Worm (Caenorhabditis elegans) whole organism, L1 larva: ENCODE measurements around the gene K10H10.9.

Experiments used
- C04F5.9 ChIP-seq: sonication (generic microtip); optimal IDR thresholded peaks from 2 replicates; lab custom pipeline; 2016; ENCODE audit warnings: missing genetic modification characterization, missing compliant biosample characterization
- C16A3.4 ChIP-seq: fragments of 150-350 bp; optimal IDR thresholded peaks from 2 replicates; lab custom pipeline; 2014; ENCODE audit warnings: missing biosample characterization, missing genetic modification characterization
- C34B4.2 ChIP-seq: sonication (generic microtip); optimal IDR thresholded peaks from 2 replicates; lab custom pipeline; 2017; ENCODE audit warnings: mild to moderate bottlenecking, missing genetic modification characterization, missing compliant biosample characterization
- ama-1 ChIP-seq: fragments of 150-350 bp; optimal IDR thresholded peaks from 2 replicates; lab custom pipeline; 2014
- ceh-88 ChIP-seq: fragments of 200-800 bp; sonication (Bioruptor generic); IDR thresholded peaks from 2 replicates; pipeline ENCODE4 v1.3.6; 2022; ENCODE audit warnings: missing genetic modification characterization, missing compliant biosample characterization
- ceh-90 ChIP-seq: sonication (generic microtip); optimal IDR thresholded peaks from 2 replicates; lab custom pipeline; 2016; ENCODE audit warnings: missing genetic modification characterization, missing compliant biosample characterization
- ces-1 ChIP-seq: fragments of 150-350 bp; optimal IDR thresholded peaks from 2 replicates; lab custom pipeline; 2014; ENCODE audit warnings: missing biosample characterization, missing genetic modification reagents, missing genetic modification characterization
- dsc-1 ChIP-seq: sonication (generic microtip); optimal IDR thresholded peaks from 2 replicates; lab custom pipeline; 2016; ENCODE audit warnings: mild to moderate bottlenecking, missing genetic modification characterization, missing compliant biosample characterization
- efl-3 ChIP-seq: fragments of 200-800 bp; sonication (Bioruptor generic); optimal IDR thresholded peaks from 2 replicates; lab custom pipeline; 2018; ENCODE audit warnings: mild to moderate bottlenecking, missing genetic modification characterization, missing compliant biosample characterization
- egl-27 ChIP-seq, 2 experiments: fragments of 150-350 bp in 1 of 2; sonication (generic microtip); optimal IDR thresholded peaks; 3 replicates each; lab custom pipeline; 2017 to 2018; ENCODE audit warnings: missing biosample characterization in 2 of 2, missing genetic modification characterization in 2 of 2, missing genetic modification reagents in 2 of 2
- elt-2 ChIP-seq: sonication (generic microtip); optimal IDR thresholded peaks from 2 replicates; lab custom pipeline; 2016; ENCODE audit warnings: missing genetic modification characterization, mild to moderate bottlenecking, inconsistent platforms, missing compliant biosample characterization, missing genetic modification reagents
- elt-3 ChIP-seq, 6 experiments: fragments of 150-350 bp in 1 of 6; sonication (generic microtip); optimal IDR thresholded peaks; 2 replicates each; lab custom pipeline; 2017 to 2018; ENCODE audit warnings: missing biosample characterization in 6 of 6, missing genetic modification characterization in 6 of 6, inconsistent platforms in 1 of 6
- ets-5 ChIP-seq: fragments of 200-800 bp; sonication (Bioruptor generic); IDR thresholded peaks from 2 replicates; pipeline ENCODE4 v1.3.6; 2022; ENCODE audit warnings: missing genetic modification characterization, missing compliant biosample characterization
- fos-1 ChIP-seq: fragments of 150-350 bp; optimal IDR thresholded peaks from 2 replicates; lab custom pipeline; 2014; ENCODE audit warnings: missing biosample characterization, missing genetic modification characterization
- grh-1 ChIP-seq: fragments of 200-800 bp; sonication (Bioruptor generic); IDR thresholded peaks from 2 replicates; pipeline ENCODE4 v1.3.6; 2022; ENCODE audit warnings: missing genetic modification reagents, missing genetic modification characterization, missing compliant biosample characterization
- lin-13 ChIP-seq: fragments of 150-350 bp; optimal IDR thresholded peaks from 2 replicates; lab custom pipeline; 2014; ENCODE audit warnings: missing biosample characterization, missing genetic modification reagents, missing genetic modification characterization
- lin-14 ChIP-seq: fragments of 200-800 bp; sonication (Bioruptor generic); optimal IDR thresholded peaks from 2 replicates; lab custom pipeline; 2018; ENCODE audit warnings: mild to moderate bottlenecking, missing genetic modification characterization, moderate library complexity, missing compliant biosample characterization
- lin-15B ChIP-seq: fragments of 150-350 bp; sonication (generic microtip); optimal IDR thresholded peaks from 3 replicates; lab custom pipeline; 2014; ENCODE audit warnings: missing biosample characterization, missing genetic modification characterization
- lin-39 ChIP-seq: fragments of 150-350 bp; optimal IDR thresholded peaks from 2 replicates; lab custom pipeline; 2014; ENCODE audit warnings: missing biosample characterization, missing genetic modification reagents, missing genetic modification characterization
- lir-3 ChIP-seq: sonication (generic microtip); optimal IDR thresholded peaks from 2 replicates; lab custom pipeline; 2016; ENCODE audit warnings: mild to moderate bottlenecking, missing genetic modification characterization, moderate library complexity, missing compliant biosample characterization; ENCODE audit not compliant: poor library complexity
- lsy-2 ChIP-seq, 2 experiments: fragments of 150-350 bp; optimal IDR thresholded peaks; 2 replicates each; lab custom pipeline; 2014; ENCODE audit warnings: missing biosample characterization in 2 of 2, missing genetic modification characterization in 2 of 2
- mab-9 ChIP-seq: fragments of 200-800 bp; sonication (Bioruptor generic); IDR thresholded peaks from 2 replicates; pipeline ENCODE4 v1.3.6; 2022; ENCODE audit warnings: missing genetic modification reagents, missing genetic modification characterization, missing compliant biosample characterization
- nhr-47 ChIP-seq: sonication (generic microtip); optimal IDR thresholded peaks from 2 replicates; lab custom pipeline; 2016; ENCODE audit warnings: mild to moderate bottlenecking, missing genetic modification characterization, moderate library complexity, missing compliant biosample characterization
- nhr-76 ChIP-seq: sonication (generic microtip); optimal IDR thresholded peaks from 2 replicates; lab custom pipeline; 2017; ENCODE audit warnings: missing biosample characterization, missing genetic modification characterization
- nhr-90 ChIP-seq: sonication (generic microtip); optimal IDR thresholded peaks from 2 replicates; lab custom pipeline; 2016; ENCODE audit warnings: mild to moderate bottlenecking, missing genetic modification characterization, missing compliant biosample characterization; ENCODE audit not compliant: poor library complexity
- pag-3 ChIP-seq: sonication (generic microtip); optimal IDR thresholded peaks from 2 replicates; lab custom pipeline; 2017; ENCODE audit warnings: missing genetic modification characterization, mild to moderate bottlenecking, missing compliant biosample characterization, antibody characterized with exemption, borderline replicate concordance; ENCODE audit not compliant: insufficient read depth
- skn-1 ChIP-seq: fragments of 150-350 bp; optimal IDR thresholded peaks from 2 replicates; lab custom pipeline; 2014; ENCODE audit warnings: missing biosample characterization, missing genetic modification characterization
- sup-37 ChIP-seq: fragments of 200-800 bp; sonication (Bioruptor generic); optimal IDR thresholded peaks from 2 replicates; lab custom pipeline; 2018; ENCODE audit warnings: mild to moderate bottlenecking, missing genetic modification characterization, missing compliant biosample characterization
- tlp-1 ChIP-seq: fragments of 150-350 bp; optimal IDR thresholded peaks from 2 replicates; lab custom pipeline; 2014; ENCODE audit warnings: missing biosample characterization, missing genetic modification characterization
- unc-130 ChIP-seq: fragments of 150-350 bp; optimal IDR thresholded peaks from 2 replicates; lab custom pipeline; 2017; ENCODE audit warnings: missing biosample characterization, missing genetic modification characterization, inconsistent platforms
- unc-62 ChIP-seq: fragments of 150-350 bp; optimal IDR thresholded peaks from 2 replicates; lab custom pipeline; 2014; ENCODE audit warnings: missing biosample characterization, missing genetic modification reagents, missing genetic modification characterization
- unc-86 ChIP-seq: sonication (generic microtip); optimal IDR thresholded peaks from 2 replicates; lab custom pipeline; 2016; ENCODE audit warnings: missing genetic modification characterization, missing compliant biosample characterization
- unc-98 ChIP-seq: fragments of 200-800 bp; sonication (Bioruptor generic); IDR thresholded peaks from 2 replicates; pipeline ENCODE4 v1.3.6; 2022; ENCODE audit warnings: missing genetic modification characterization, missing compliant biosample characterization
- xbp-1 ChIP-seq: sonication (generic microtip); optimal IDR thresholded peaks from 2 replicates; lab custom pipeline; 2016; ENCODE audit warnings: missing genetic modification characterization, missing compliant biosample characterization
- ztf-4 ChIP-seq: fragments of 150-350 bp; optimal IDR thresholded peaks from 2 replicates; lab custom pipeline; 2014; ENCODE audit warnings: missing biosample characterization, missing genetic modification characterization

K10H10.9 gene

DNA sequence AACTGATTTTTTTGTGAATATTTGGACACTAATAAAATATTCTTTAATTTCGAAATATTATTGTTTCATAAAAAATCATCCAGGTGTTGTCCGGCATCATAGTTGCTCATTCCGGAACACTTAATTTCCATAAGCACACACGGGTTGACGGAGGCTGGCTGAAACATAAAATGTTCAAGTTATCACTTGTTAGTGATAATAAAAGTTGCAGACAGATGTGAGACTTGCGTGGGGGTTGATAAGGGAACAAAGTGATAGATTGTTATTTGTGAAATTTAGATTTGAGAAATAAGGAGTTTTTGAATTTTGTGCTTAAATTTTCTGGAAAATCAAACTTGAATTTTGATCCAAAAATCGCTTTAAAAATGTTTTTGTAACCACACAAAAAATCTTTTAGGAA is 4.8 kb downstream of the K10H10.9 start:
- peak; percentile 39 for TF ChIP-seq elt-2
- TF ChIP-seq C04F5.9 = no peak
- no peak for TF ChIP-seq fos-1 (tag; lab: Kevin White, UChicago)
- TF ChIP-seq pag-3 (tag; lab: Kevin White, UChicago) = no peak
- TF ChIP-seq, all 84 proteins: peak for 1

DNA sequence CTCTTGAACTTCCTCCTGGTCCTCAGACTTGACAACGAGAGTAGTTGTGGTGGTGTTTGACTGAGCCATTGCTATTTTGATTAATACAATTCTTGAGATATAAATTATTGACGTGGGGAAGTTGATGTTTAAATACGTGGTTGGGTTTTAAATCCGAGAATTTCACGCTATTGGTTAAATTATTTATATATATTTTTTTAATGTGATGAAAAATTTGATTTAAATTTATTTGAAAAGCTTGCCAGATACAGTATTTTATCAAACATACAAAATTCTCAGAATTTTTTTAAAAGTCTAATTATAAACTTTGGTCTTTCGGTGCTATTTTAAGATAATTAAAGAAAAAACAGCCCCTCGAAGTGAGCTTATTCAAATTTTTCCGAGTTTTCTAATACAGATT is 7.4 kb downstream of the K10H10.9 start, which contains the start of the genes K10H10.7 and K10H10.10:
Gene K10H10.7, minus strand, starts transcription at position 101 of the 400 bp plus-strand sequence.
Gene K10H10.10, plus strand, starts transcription at position 204 of the 400 bp plus-strand sequence.
- TF ChIP-seq lir-3 (tag; lab: Kevin White, UChicago) (no peak), grh-1 (GFP tag; lab: Robert Waterston, UW) (no peak), elt-3 (tag; optimal IDR thresholded peaks at IDR 0.05; lab: Kevin White, UChicago) (no peak), ceh-88 (GFP tag; lab: Robert Waterston, UW) (no peak), mab-9 (GFP tag; lab: Robert Waterston, UW) (no peak), sup-37 (GFP tag; lab: Kevin White, UChicago) (no peak)

DNA sequence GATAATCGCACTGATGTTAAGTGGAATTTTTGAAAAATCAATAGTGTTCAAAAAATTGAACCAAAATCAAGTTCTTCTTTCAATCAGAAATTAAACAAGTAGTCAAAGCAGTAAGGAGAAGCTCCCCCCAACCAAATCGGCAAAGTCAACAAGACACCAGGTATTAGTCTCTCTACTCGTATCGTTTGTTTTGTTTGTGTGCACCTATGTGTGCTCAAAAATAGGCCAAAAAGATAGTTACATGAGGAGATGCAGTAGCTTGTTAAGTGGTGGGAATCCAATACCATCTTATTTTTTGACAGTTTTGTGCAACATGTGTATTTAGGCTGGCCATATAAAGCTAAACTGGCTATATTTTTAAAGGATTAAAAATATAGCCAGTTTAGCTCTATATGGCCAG is 8.7 kb downstream of the K10H10.9 start, which contains the start of gene K10H10.12:
Gene K10H10.12, minus strand, starts transcription at position 101 of the 400 bp plus-strand sequence.
- no peak for TF ChIP-seq ztf-4
- TF ChIP-seq dsc-1 (tag; lab: Kevin White, UChicago) = no peak
- TF ChIP-seq tlp-1 (tag; lab: Kevin White, UChicago) = no peak
- TF ChIP-seq xbp-1 = no peak
- TF ChIP-seq C34B4.2 (tag; lab: Kevin White, UChicago) = no peak
- no peak for TF ChIP-seq ama-1 (lab: Kevin White, UChicago)
- no peak for TF ChIP-seq nhr-90
- TF ChIP-seq sup-37 (GFP tag; lab: Kevin White, UChicago) = no peak
- TF ChIP-seq lsy-2 (tag; optimal IDR thresholded peaks at IDR 0.05; lab: Kevin White, UChicago) = no peak
- no peak for TF ChIP-seq ceh-90 (tag; lab: Kevin White, UChicago)
- no peak for TF ChIP-seq skn-1 (tag; lab: Kevin White, UChicago)
- TF ChIP-seq C04F5.9 = no peak
- no peak for TF ChIP-seq nhr-47 (tag; lab: Kevin White, UChicago)
- no peak for TF ChIP-seq efl-3 (GFP tag; lab: Kevin White, UChicago)
- TF ChIP-seq nhr-76 = no peak
- no peak for TF ChIP-seq pag-3 (tag; lab: Kevin White, UChicago)
- no peak for TF ChIP-seq unc-98
- TF ChIP-seq, all 84 proteins: peak for 0

DNA sequence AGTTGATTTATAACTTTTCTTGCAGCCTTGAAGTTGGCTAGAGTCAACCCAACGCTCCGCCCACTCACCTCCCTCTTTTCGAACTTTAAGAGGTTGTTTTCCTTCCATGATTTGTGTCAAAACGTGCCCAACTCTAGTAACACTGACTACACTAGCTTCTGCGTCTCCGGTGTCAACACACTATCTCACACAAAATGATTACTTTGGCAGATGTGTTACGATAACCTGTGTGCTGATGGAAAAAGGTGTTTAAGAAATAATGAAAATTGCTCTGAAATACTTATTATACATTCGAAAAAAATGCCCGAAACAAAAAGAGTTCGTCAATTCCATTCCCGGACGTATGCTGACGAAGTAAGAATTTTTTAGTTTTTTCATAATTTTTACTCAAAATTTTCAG is 11.9 kb downstream of the K10H10.9 start, which contains the start of gene K10H10.6:
Gene K10H10.6, plus strand, starts transcription at position 301 of the 400 bp plus-strand sequence.
- TF ChIP-seq ceh-90 (tag; lab: Kevin White, UChicago) (no peak), ets-5 (GFP tag; lab: Robert Waterston, UW) (no peak), lin-14 (GFP tag; lab: Kevin White, UChicago) (no peak), lir-3 (tag; lab: Kevin White, UChicago) (no peak), unc-130 (tag; lab: Kevin White, UChicago) (no peak), efl-3 (GFP tag; lab: Kevin White, UChicago) (no peak), ces-1 (GFP tag; lab: Kevin White, UChicago) (no peak), unc-86 (tag; lab: Kevin White, UChicago) (no peak), C16A3.4 (no peak), C04F5.9 (no peak), C34B4.2 (tag; lab: Kevin White, UChicago) (no peak), lsy-2 (tag; optimal IDR thresholded peaks at IDR 0.05; lab: Kevin White, UChicago) (no peak), lin-13 (GFP tag; lab: Kevin White, UChicago) (no peak), fos-1 (tag; lab: Kevin White, UChicago) (no peak), elt-2 (no peak), unc-62 (GFP tag; lab: Kevin White, UChicago) (no peak), nhr-47 (tag; lab: Kevin White, UChicago) (no peak), lin-39 (tag; lab: Kevin White, UChicago) (no peak), lin-15B (no peak), egl-27 (tag; optimal IDR thresholded peaks at IDR 0.05; lab: Kevin White, UChicago) (no peak)
